Fruit fly (Drosophila melanogaster) whole organism, embryonic: ENCODE data around the gene Rpp21.
A peak's percentile ranks its signal among the peaks of the same experiment; 100 is the strongest.

Experiments used
- ATbp ChIP-seq: fragments of 200-800 bp; sonication (Bioruptor generic); optimal IDR thresholded peaks from 2 replicates; lab custom pipeline; 2017; ENCODE audit warnings: missing biosample characterization, mild to moderate bottlenecking, missing genetic modification characterization, missing genetic modification reagents
- Adf1 ChIP-seq: fragments of 200-800 bp; sonication (Bioruptor generic); IDR thresholded peaks from 2 replicates; pipeline ENCODE4 v1.3.6; 2022; ENCODE audit warnings: missing biosample characterization, missing genetic modification characterization
- Bgb ChIP-seq: fragments of 200-800 bp; sonication (Bioruptor generic); IDR thresholded peaks from 2 replicates; pipeline ENCODE4 v1.3.6; 2022; ENCODE audit warnings: missing biosample characterization, missing genetic modification characterization; ENCODE audit not compliant: partially characterized antibody
- CG10543 ChIP-seq: fragments of 200-800 bp; sonication (Bioruptor generic); optimal IDR thresholded peaks from 3 replicates; lab custom pipeline; 2017; ENCODE audit warnings: missing biosample characterization, mild to moderate bottlenecking, missing genetic modification characterization, moderate library complexity
- CG10565 ChIP-seq: fragments of 200-800 bp; sonication (Bioruptor generic); optimal IDR thresholded peaks from 3 replicates; lab custom pipeline; 2016; ENCODE audit warnings: missing biosample characterization, mild to moderate bottlenecking, missing genetic modification characterization
- CG12155 ChIP-seq: fragments of 200-800 bp; sonication (Bioruptor generic); optimal IDR thresholded peaks from 3 replicates; lab custom pipeline; 2016; ENCODE audit warnings: missing biosample characterization, missing genetic modification characterization
- CG14860 ChIP-seq: fragments of 200-800 bp; sonication (Bioruptor generic); IDR thresholded peaks from 3 replicates; pipeline ENCODE4 v1.3.6; 2022; ENCODE audit warnings: missing biosample characterization, missing genetic modification characterization; ENCODE audit not compliant: partially characterized antibody
- CG15011 ChIP-seq: fragments of 200-800 bp; sonication (Bioruptor generic); optimal IDR thresholded peaks from 3 replicates; lab custom pipeline; 2018; ENCODE audit warnings: missing biosample characterization, mild to moderate bottlenecking, missing genetic modification characterization
- CG15514 ChIP-seq: fragments of 200-800 bp; sonication (Bioruptor generic); optimal IDR thresholded peaks from 3 replicates; lab custom pipeline; 2017; ENCODE audit warnings: missing biosample characterization, missing genetic modification characterization, mild to moderate bottlenecking, moderate library complexity, missing genetic modification reagents
- CG32532 ChIP-seq: fragments of 200-800 bp; sonication (Bioruptor generic); IDR thresholded peaks from 2 replicates; pipeline ENCODE4 v1.3.6; 2022; ENCODE audit warnings: missing biosample characterization, missing genetic modification characterization
- CG34224 ChIP-seq: fragments of 200-800 bp; sonication (Bioruptor generic); IDR thresholded peaks from 3 replicates; pipeline ENCODE4 v1.3.6; 2022; ENCODE audit warnings: missing biosample characterization, missing genetic modification characterization; ENCODE audit not compliant: partially characterized antibody
- CG34376 ChIP-seq: fragments of 200-800 bp; sonication (Bioruptor generic); optimal IDR thresholded peaks from 2 replicates; lab custom pipeline; 2018; ENCODE audit warnings: missing biosample characterization, mild to moderate bottlenecking, missing genetic modification characterization
- CG5180 ChIP-seq: fragments of 200-800 bp; sonication (Bioruptor generic); optimal IDR thresholded peaks from 3 replicates; lab custom pipeline; 2017; ENCODE audit warnings: missing biosample characterization, missing genetic modification characterization, mild to moderate bottlenecking, moderate library complexity, missing genetic modification reagents
- CG6813 ChIP-seq: fragments of 200-800 bp; sonication (Bioruptor generic); optimal IDR thresholded peaks from 2 replicates; lab custom pipeline; 2017; ENCODE audit warnings: missing biosample characterization, missing genetic modification characterization, mild to moderate bottlenecking, moderate library complexity, missing genetic modification reagents
- CG7987 ChIP-seq: fragments of 200-800 bp; sonication (Bioruptor generic); optimal IDR thresholded peaks from 2 replicates; lab custom pipeline; 2018; ENCODE audit warnings: missing biosample characterization, mild to moderate bottlenecking, missing genetic modification characterization, moderate library complexity
- CG8290 ChIP-seq, 3 experiments: fragments of 200-800 bp; sonication (Bioruptor generic); optimal IDR thresholded peaks; 2 replicates each; lab custom pipeline; 2016 to 2019; ENCODE audit warnings: missing biosample characterization in 3 of 3, missing genetic modification characterization in 3 of 3, mild to moderate bottlenecking in 2 of 3, moderate library complexity in 1 of 3
- CHES-1-like ChIP-seq: fragments of 200-800 bp; sonication (Bioruptor generic); optimal IDR thresholded peaks from 2 replicates; lab custom pipeline; 2016; ENCODE audit warnings: missing biosample characterization, missing genetic modification characterization
- D19B ChIP-seq: fragments of 200-800 bp; sonication (Bioruptor generic); optimal IDR thresholded peaks from 2 replicates; lab custom pipeline; 2017; ENCODE audit warnings: missing biosample characterization, mild to moderate bottlenecking, missing genetic modification characterization
- Deaf1 ChIP-seq: fragments of 200-800 bp; optimal IDR thresholded peaks from 3 replicates; lab custom pipeline; 2019; ENCODE audit warnings: missing biosample characterization, mild to moderate bottlenecking, missing genetic modification characterization, moderate library complexity
- Dp ChIP-seq: fragments of 200-800 bp; sonication (Bioruptor generic); optimal IDR thresholded peaks from 2 replicates; lab custom pipeline; 2018; ENCODE audit warnings: missing biosample characterization, mild to moderate bottlenecking, missing genetic modification characterization, moderate library complexity
- GATAe ChIP-seq: fragments of 200-800 bp; sonication (Bioruptor generic); conservative IDR thresholded peaks from 2 replicates; pipeline ENCODE4 v1.3.6; 2022; ENCODE audit warnings: missing biosample characterization, missing genetic modification characterization
- HLHmδ ChIP-seq: fragments of 200-800 bp; sonication (Bioruptor generic); optimal IDR thresholded peaks from 2 replicates; lab custom pipeline; 2018; ENCODE audit warnings: missing biosample characterization, mild to moderate bottlenecking, missing genetic modification characterization, moderate library complexity
- Hr78 ChIP-seq, 2 experiments: fragments of 200-800 bp in 1 of 2; fragments of >200 bp in 1 of 2; sonication (Bioruptor generic) in 1 of 2; optimal IDR thresholded peaks; 2 replicates each; lab custom pipeline; 2017 to 2019; ENCODE audit warnings: missing biosample characterization in 2 of 2, missing genetic modification characterization in 2 of 2, mild to moderate bottlenecking in 1 of 2, moderate library complexity in 1 of 2
- Jarid2 ChIP-seq: fragments of 200-800 bp; sonication (Bioruptor generic); optimal IDR thresholded peaks from 3 replicates; lab custom pipeline; 2017; ENCODE audit warnings: mild to moderate bottlenecking, missing biosample characterization, missing genetic modification reagents, missing genetic modification characterization
- Med ChIP-seq: fragments of 200-800 bp; sonication (Bioruptor generic); peaks from one replicate; lab custom pipeline; 2016; ENCODE audit warnings: missing biosample characterization, missing genetic modification characterization, mild to moderate bottlenecking, inconsistent platforms, moderate library complexity
- NFAT ChIP-seq: fragments of 200-800 bp; sonication (Bioruptor generic); IDR thresholded peaks from 2 replicates; pipeline ENCODE4 v1.3.6; 2022; ENCODE audit warnings: missing biosample characterization, missing genetic modification characterization
- Pdp1 ChIP-seq, 2 experiments: fragments of 200-800 bp; sonication (Bioruptor generic); optimal IDR thresholded peaks; 3 replicates each; lab custom pipeline; 2016; ENCODE audit warnings: missing biosample characterization in 2 of 2, missing genetic modification characterization in 2 of 2, mild to moderate bottlenecking in 1 of 2, moderate library complexity in 1 of 2
- Side ChIP-seq: fragments of 200-800 bp; sonication (Bioruptor generic); optimal IDR thresholded peaks from 2 replicates; lab custom pipeline; 2016; ENCODE audit warnings: missing biosample characterization, missing genetic modification characterization
- Spps ChIP-seq: fragments of 200-800 bp; sonication (Bioruptor generic); optimal IDR thresholded peaks from 2 replicates; lab custom pipeline; 2018; ENCODE audit warnings: missing biosample characterization, mild to moderate bottlenecking, missing genetic modification characterization
- chinmo ChIP-seq: fragments of 200-800 bp; sonication (Bioruptor generic); IDR thresholded peaks from 4 replicates; pipeline ENCODE4 v1.3.6; 2022; ENCODE audit warnings: missing biosample characterization, missing genetic modification characterization; ENCODE audit not compliant: partially characterized antibody
- ci ChIP-seq: fragments of 200-800 bp; sonication (Bioruptor generic); IDR thresholded peaks from 3 replicates; pipeline ENCODE4 v1.3.6; 2022; ENCODE audit warnings: missing biosample characterization, missing genetic modification characterization
- crol ChIP-seq: fragments of 200-800 bp; sonication (Bioruptor generic); IDR thresholded peaks from 2 replicates; pipeline ENCODE4 v1.3.6; 2022; ENCODE audit warnings: missing biosample characterization, missing genetic modification characterization
- disco-r ChIP-seq: fragments of 200-800 bp; sonication (Bioruptor generic); optimal IDR thresholded peaks from 2 replicates; lab custom pipeline; 2016; ENCODE audit warnings: missing biosample characterization, missing genetic modification characterization
- ftz-f1 ChIP-seq: fragments of 200-800 bp; sonication (Bioruptor generic); optimal IDR thresholded peaks from 2 replicates; lab custom pipeline; 2016; ENCODE audit warnings: missing biosample characterization, missing genetic modification characterization
- gsb ChIP-seq: fragments of 200-800 bp; sonication (Bioruptor generic); IDR thresholded peaks from 2 replicates; pipeline ENCODE4 v1.3.6; 2022; ENCODE audit warnings: missing biosample characterization, missing genetic modification characterization
- klu ChIP-seq: fragments of 200-800 bp; sonication (Bioruptor generic); IDR thresholded peaks from 2 replicates; pipeline ENCODE4 v1.3.6; 2022; ENCODE audit warnings: missing biosample characterization, missing genetic modification characterization
- lab ChIP-seq: fragments of 200-800 bp; sonication (Bioruptor generic); optimal IDR thresholded peaks from 3 replicates; lab custom pipeline; 2017; ENCODE audit warnings: missing biosample characterization, missing genetic modification characterization, mild to moderate bottlenecking, moderate library complexity, missing genetic modification reagents
- mirr ChIP-seq: fragments of 200-800 bp; sonication (Bioruptor generic); optimal IDR thresholded peaks from 3 replicates; lab custom pipeline; 2018; ENCODE audit warnings: missing biosample characterization, mild to moderate bottlenecking, missing genetic modification characterization
- nmo ChIP-seq: fragments of 200-800 bp; sonication (Bioruptor generic); optimal IDR thresholded peaks from 2 replicates; lab custom pipeline; 2018; ENCODE audit warnings: missing biosample characterization, mild to moderate bottlenecking, missing genetic modification characterization, moderate library complexity
- pho ChIP-seq: fragments of 200-800 bp; sonication (Bioruptor generic); optimal IDR thresholded peaks from 2 replicates; lab custom pipeline; 2016; ENCODE audit warnings: missing biosample characterization, missing genetic modification characterization
- pita ChIP-seq: fragments of 200-800 bp; sonication (Bioruptor generic); optimal IDR thresholded peaks from 2 replicates; lab custom pipeline; 2017; ENCODE audit warnings: missing biosample characterization, mild to moderate bottlenecking, missing genetic modification characterization
- row ChIP-seq: fragments of 200-800 bp; sonication (Bioruptor generic); IDR thresholded peaks from 3 replicates; pipeline ENCODE4 v1.3.6; 2022; ENCODE audit warnings: missing biosample characterization, missing genetic modification characterization
- sens ChIP-seq: fragments of 200-800 bp; sonication (Bioruptor generic); peaks from one replicate; lab custom pipeline; 2016; ENCODE audit warnings: missing biosample characterization, missing genetic modification characterization
- sug ChIP-seq: fragments of 200-800 bp; optimal IDR thresholded peaks from 2 replicates; lab custom pipeline; 2019; ENCODE audit warnings: missing biosample characterization, mild to moderate bottlenecking, missing genetic modification characterization, moderate library complexity
- yki ChIP-seq: fragments of >200 bp; optimal IDR thresholded peaks from 3 replicates; lab custom pipeline; 2018
- zen ChIP-seq: fragments of 200-800 bp; sonication (Bioruptor generic); optimal IDR thresholded peaks from 3 replicates; lab custom pipeline; 2018; ENCODE audit warnings: missing biosample characterization, mild to moderate bottlenecking, missing genetic modification characterization, moderate library complexity

Rpp21 gene

dm6 chrX:1050617-1051250 lies 20.2 kb downstream of the Rpp21 start (continued):
- TF ChIP-seq mirr (GFP tag; lab: Kevin White, UChicago), result peak; percentile 7
- TF ChIP-seq CG34376 (GFP tag; lab: Kevin White, UChicago), result peak; percentile 52
- TF ChIP-seq row (GFP tag; lab: Robert Waterston, UW), result no peak
- TF ChIP-seq nmo, result no peak
- no peak for TF ChIP-seq klu (GFP tag; lab: Robert Waterston, UW)
- TF ChIP-seq sens (GFP tag; lab: Kevin White, UChicago), result peak; percentile 37
- TF ChIP-seq, all 482 proteins: peak for 6

dm6 chrX:1051251-1051629 lies 20.7 kb downstream of the Rpp21 start, which contains the start of gene CG14629:
Gene CG14629, plus strand, starts transcription at chrX:1051525.
- peak; percentile 60 for TF ChIP-seq CG34376 (GFP tag; lab: Kevin White, UChicago)
- peak; percentile 85 for TF ChIP-seq GATAe (GFP tag; lab: Robert Waterston, UW)
- TF ChIP-seq HLHmδ (GFP tag; lab: Kevin White, UChicago), result peak; percentile 17
- peak; percentile 1 for TF ChIP-seq CG5180 (GFP tag; lab: Kevin White, UChicago)
- peak; percentile 42 for TF ChIP-seq ftz-f1
- no peak for TF ChIP-seq Side
- 0 out of 2 replicates have a peak, but pooled peaks have one; percentile 11 for TF ChIP-seq CG32532 (GFP tag; lab: Robert Waterston, UW)
- no peak for TF ChIP-seq CG12155
- no peak for TF ChIP-seq yki (lab: Kevin White, UChicago)
- TF ChIP-seq gsb, result no peak
- TF ChIP-seq D19B (GFP tag; lab: Kevin White, UChicago), result no peak
- no peak for TF ChIP-seq Dp
- peak; percentile 71 for TF ChIP-seq CG10543 (GFP tag; lab: Kevin White, UChicago)
- no peak for TF ChIP-seq disco-r (GFP tag; lab: Kevin White, UChicago)
- no peak for TF ChIP-seq CHES-1-like (GFP tag; lab: Kevin White, UChicago)
- peak; percentile 53 for TF ChIP-seq mirr (GFP tag; lab: Kevin White, UChicago)
- TF ChIP-seq NFAT (GFP tag; lab: Robert Waterston, UW), result no peak
- peak; percentile 66 for TF ChIP-seq Med (GFP tag; lab: Kevin White, UChicago)
- 0 out of 3 replicates have a peak, but pooled peaks have one; percentile 16 for TF ChIP-seq ci (GFP tag; lab: Robert Waterston, UW)
- TF ChIP-seq lab (GFP tag; lab: Kevin White, UChicago), result peak; percentile 36
- TF ChIP-seq CG34224 (GFP tag; lab: Robert Waterston, UW), result no peak
- no peak for TF ChIP-seq zen (tag; lab: Kevin White, UChicago)
- peak in 1 of 2 experiments; percentile 46 for TF ChIP-seq Pdp1 (GFP tag; optimal IDR thresholded peaks at IDR 0.05; lab: Kevin White, UChicago)
- peak; percentile 10 for TF ChIP-seq CG6813
- peak; percentile 75 for TF ChIP-seq Adf1 (GFP tag; lab: Robert Waterston, UW)
- TF ChIP-seq CG14860 (GFP tag; lab: Robert Waterston, UW), result no peak
- no peak for TF ChIP-seq pita (GFP tag; lab: Kevin White, UChicago)
- TF ChIP-seq crol (GFP tag; lab: Robert Waterston, UW), result peak; percentile 71
- 0 out of 4 replicates have a peak, but pooled peaks have one; percentile 32 for TF ChIP-seq chinmo (GFP tag; lab: Robert Waterston, UW)
- peak; percentile 17; the same call in 1 of the 2 replicates for TF ChIP-seq Bgb
- TF ChIP-seq sug, result peak; percentile 94
- TF ChIP-seq CG8290 (GFP tag; optimal IDR thresholded peaks at IDR 0.05; lab: Kevin White, UChicago), result no peak
- peak in 1 of 2 experiments; percentile 56 for TF ChIP-seq CG8290 (tag; optimal IDR thresholded peaks at IDR 0.05; lab: Kevin White, UChicago)
- peak; percentile 7 for TF ChIP-seq ATbp (GFP tag; lab: Kevin White, UChicago)
- peak; percentile 38 for TF ChIP-seq CG7987
- peak; percentile 8 for TF ChIP-seq CG15514 (GFP tag; lab: Kevin White, UChicago)
- TF ChIP-seq CG10565 (GFP tag; lab: Kevin White, UChicago), result no peak
- peak in 1 of 2 experiments; percentile 81 for TF ChIP-seq Hr78 (GFP tag; optimal IDR thresholded peaks at IDR 0.05; lab: Kevin White, UChicago)
- TF ChIP-seq Deaf1 (tag; lab: Kevin White, UChicago), result peak; percentile 78
- no peak for TF ChIP-seq pho (GFP tag; lab: Kevin White, UChicago)
- TF ChIP-seq Jarid2 (GFP tag; lab: Kevin White, UChicago), result peak; percentile 62
- TF ChIP-seq Spps (tag; lab: Kevin White, UChicago), result no peak
- TF ChIP-seq CG15011, result no peak
